Worm (Caenorhabditis elegans) whole organism, L1 larva: Measurements from ENCODE around the gene tftc-1.

Source experiments
- alr-1 ChIP-seq: fragments of 200-800 bp; sonication (Bioruptor generic); optimal IDR thresholded peaks from 2 replicates; lab custom pipeline; 2018; ENCODE audit warnings: borderline replicate concordance, mild to moderate bottlenecking, missing genetic modification characterization, missing compliant biosample characterization
- aly-2 ChIP-seq: fragments of 150-350 bp; optimal IDR thresholded peaks from 2 replicates; lab custom pipeline; 2014; ENCODE audit warnings: missing biosample characterization, missing genetic modification characterization
- ama-1 ChIP-seq: fragments of 150-350 bp; optimal IDR thresholded peaks from 2 replicates; lab custom pipeline; 2014
- ceh-63 ChIP-seq: fragments of 200-800 bp; sonication (Bioruptor generic); optimal IDR thresholded peaks from 2 replicates; lab custom pipeline; 2018; ENCODE audit warnings: mild to moderate bottlenecking, missing genetic modification characterization, missing compliant biosample characterization
- ceh-90 ChIP-seq: sonication (generic microtip); optimal IDR thresholded peaks from 2 replicates; lab custom pipeline; 2016; ENCODE audit warnings: missing genetic modification characterization, missing compliant biosample characterization
- ces-1 ChIP-seq: fragments of 150-350 bp; optimal IDR thresholded peaks from 2 replicates; lab custom pipeline; 2014; ENCODE audit warnings: missing biosample characterization, missing genetic modification reagents, missing genetic modification characterization
- dpl-1 ChIP-seq, 3 experiments: fragments of 150-350 bp in 2 of 3; sonication (generic microtip) in 1 of 3; optimal IDR thresholded peaks; 2 replicates each; lab custom pipeline; 2014 to 2017; ENCODE audit warnings: missing biosample characterization in 3 of 3, missing genetic modification characterization in 3 of 3, missing genetic modification reagents in 3 of 3
- dsc-1 ChIP-seq: sonication (generic microtip); optimal IDR thresholded peaks from 2 replicates; lab custom pipeline; 2016; ENCODE audit warnings: mild to moderate bottlenecking, missing genetic modification characterization, missing compliant biosample characterization
- efl-1 ChIP-seq, 4 experiments: fragments of 150-350 bp; optimal IDR thresholded peaks in 3 of 4; peaks in 1 of 4; 1 replicate in 1 of 4; 2 replicates in 3 of 4; lab custom pipeline; 2014; ENCODE audit warnings: missing biosample characterization in 2 of 4, missing genetic modification characterization in 2 of 4, missing genetic modification reagents in 2 of 4
- egl-13 ChIP-seq: sonication (generic microtip); optimal IDR thresholded peaks from 2 replicates; lab custom pipeline; 2016; ENCODE audit warnings: missing genotype, missing genetic modification reagents, missing genetic modification characterization, missing compliant biosample characterization
- egl-27 ChIP-seq, 2 experiments: fragments of 150-350 bp in 1 of 2; sonication (generic microtip); optimal IDR thresholded peaks; 3 replicates each; lab custom pipeline; 2017 to 2018; ENCODE audit warnings: missing biosample characterization in 2 of 2, missing genetic modification characterization in 2 of 2, missing genetic modification reagents in 2 of 2
- ets-5 ChIP-seq: fragments of 200-800 bp; sonication (Bioruptor generic); IDR thresholded peaks from 2 replicates; pipeline ENCODE4 v1.3.6; 2022; ENCODE audit warnings: missing genetic modification characterization, missing compliant biosample characterization
- fkh-10 ChIP-seq: sonication (generic microtip); optimal IDR thresholded peaks from 2 replicates; lab custom pipeline; 2017; ENCODE audit warnings: missing biosample characterization, missing genetic modification reagents, missing genetic modification characterization
- fkh-4 ChIP-seq: sonication (generic microtip); optimal IDR thresholded peaks from 2 replicates; lab custom pipeline; 2016; ENCODE audit warnings: missing compliant biosample characterization, missing genetic modification characterization, borderline replicate concordance
- fkh-8 ChIP-seq: sonication (generic microtip); optimal IDR thresholded peaks from 2 replicates; lab custom pipeline; 2016; ENCODE audit warnings: mild to moderate bottlenecking, missing genetic modification characterization, missing compliant biosample characterization
- fos-1 ChIP-seq: fragments of 150-350 bp; optimal IDR thresholded peaks from 2 replicates; lab custom pipeline; 2014; ENCODE audit warnings: missing biosample characterization, missing genetic modification characterization
- hpl-2 ChIP-seq: fragments of 150-350 bp; optimal IDR thresholded peaks from 2 replicates; lab custom pipeline; 2014; ENCODE audit warnings: missing biosample characterization, missing genetic modification reagents, missing genetic modification characterization
- lin-14 ChIP-seq: fragments of 200-800 bp; sonication (Bioruptor generic); optimal IDR thresholded peaks from 2 replicates; lab custom pipeline; 2018; ENCODE audit warnings: mild to moderate bottlenecking, missing genetic modification characterization, moderate library complexity, missing compliant biosample characterization
- lin-15B ChIP-seq: fragments of 150-350 bp; sonication (generic microtip); optimal IDR thresholded peaks from 3 replicates; lab custom pipeline; 2014; ENCODE audit warnings: missing biosample characterization, missing genetic modification characterization
- lin-35 ChIP-seq, 2 experiments: fragments of 150-350 bp; optimal IDR thresholded peaks; 2 replicates each; lab custom pipeline; 2014; ENCODE audit warnings: missing biosample characterization in 2 of 2, missing genetic modification characterization in 2 of 2, missing genetic modification reagents in 2 of 2
- lin-39 ChIP-seq: fragments of 150-350 bp; optimal IDR thresholded peaks from 2 replicates; lab custom pipeline; 2014; ENCODE audit warnings: missing biosample characterization, missing genetic modification reagents, missing genetic modification characterization
- mab-9 ChIP-seq: fragments of 200-800 bp; sonication (Bioruptor generic); IDR thresholded peaks from 2 replicates; pipeline ENCODE4 v1.3.6; 2022; ENCODE audit warnings: missing genetic modification reagents, missing genetic modification characterization, missing compliant biosample characterization
- nhr-11 ChIP-seq: fragments of 150-350 bp; optimal IDR thresholded peaks from 2 replicates; lab custom pipeline; 2014; ENCODE audit warnings: missing biosample characterization, missing genetic modification characterization
- nhr-12 ChIP-seq: sonication (generic microtip); optimal IDR thresholded peaks from 2 replicates; lab custom pipeline; 2017; ENCODE audit warnings: missing biosample characterization, missing genetic modification characterization
- nhr-19 ChIP-seq: fragments of 200-800 bp; sonication (Bioruptor generic); conservative IDR thresholded peaks from 2 replicates; pipeline ENCODE4 v1.3.6; 2022; ENCODE audit warnings: missing genetic modification characterization, missing compliant biosample characterization
- nhr-20 ChIP-seq: sonication (generic microtip); optimal IDR thresholded peaks from 2 replicates; lab custom pipeline; 2016; ENCODE audit warnings: mild to moderate bottlenecking, missing genetic modification characterization, missing compliant biosample characterization
- nhr-28 ChIP-seq: fragments of 150-350 bp; optimal IDR thresholded peaks from 2 replicates; lab custom pipeline; 2014; ENCODE audit warnings: missing biosample characterization, missing genetic modification characterization
- nhr-47 ChIP-seq: sonication (generic microtip); optimal IDR thresholded peaks from 2 replicates; lab custom pipeline; 2016; ENCODE audit warnings: mild to moderate bottlenecking, missing genetic modification characterization, moderate library complexity, missing compliant biosample characterization
- nhr-71 ChIP-seq: sonication (generic microtip); optimal IDR thresholded peaks from 2 replicates; lab custom pipeline; 2016; ENCODE audit warnings: mild to moderate bottlenecking, missing genetic modification characterization, moderate library complexity, missing compliant biosample characterization
- nhr-76 ChIP-seq: sonication (generic microtip); optimal IDR thresholded peaks from 2 replicates; lab custom pipeline; 2017; ENCODE audit warnings: missing biosample characterization, missing genetic modification characterization
- nhr-77 ChIP-seq: fragments of 150-350 bp; optimal IDR thresholded peaks from 2 replicates; lab custom pipeline; 2014; ENCODE audit warnings: missing biosample characterization, missing genetic modification characterization
- nhr-84 ChIP-seq: sonication (generic microtip); optimal IDR thresholded peaks from 2 replicates; lab custom pipeline; 2017; ENCODE audit warnings: missing biosample characterization, missing genetic modification characterization
- nhr-90 ChIP-seq: sonication (generic microtip); optimal IDR thresholded peaks from 2 replicates; lab custom pipeline; 2016; ENCODE audit warnings: mild to moderate bottlenecking, missing genetic modification characterization, missing compliant biosample characterization; ENCODE audit not compliant: poor library complexity
- pag-3 ChIP-seq: sonication (generic microtip); optimal IDR thresholded peaks from 2 replicates; lab custom pipeline; 2017; ENCODE audit warnings: missing genetic modification characterization, mild to moderate bottlenecking, missing compliant biosample characterization, antibody characterized with exemption, borderline replicate concordance; ENCODE audit not compliant: insufficient read depth
- pax-3 ChIP-seq: fragments of 200-800 bp; sonication (Bioruptor generic); optimal IDR thresholded peaks from 2 replicates; lab custom pipeline; 2018; ENCODE audit warnings: mild to moderate bottlenecking, missing genetic modification characterization, moderate library complexity, missing compliant biosample characterization
- rnt-1 ChIP-seq: sonication (generic microtip); optimal IDR thresholded peaks from 2 replicates; lab custom pipeline; 2016; ENCODE audit warnings: mild to moderate bottlenecking, missing genetic modification characterization, moderate library complexity, missing compliant biosample characterization
- skn-1 ChIP-seq: fragments of 150-350 bp; optimal IDR thresholded peaks from 2 replicates; lab custom pipeline; 2014; ENCODE audit warnings: missing biosample characterization, missing genetic modification characterization
- sox-4 ChIP-seq: sonication (generic microtip); optimal IDR thresholded peaks from 2 replicates; lab custom pipeline; 2016; ENCODE audit warnings: missing genetic modification characterization, missing compliant biosample characterization
- sptf-1 ChIP-seq: fragments of 150-350 bp; optimal IDR thresholded peaks from 2 replicates; lab custom pipeline; 2014; ENCODE audit warnings: missing biosample characterization, missing genetic modification characterization
- sup-37 ChIP-seq: fragments of 200-800 bp; sonication (Bioruptor generic); optimal IDR thresholded peaks from 2 replicates; lab custom pipeline; 2018; ENCODE audit warnings: mild to moderate bottlenecking, missing genetic modification characterization, missing compliant biosample characterization
- swsn-7 ChIP-seq: sonication (generic microtip); optimal IDR thresholded peaks from 2 replicates; lab custom pipeline; 2016; ENCODE audit warnings: missing genetic modification characterization, missing compliant biosample characterization
- tbx-2 ChIP-seq: sonication (generic microtip); optimal IDR thresholded peaks from 2 replicates; lab custom pipeline; 2016; ENCODE audit warnings: missing genetic modification characterization, missing compliant biosample characterization
- unc-30 ChIP-seq: sonication (generic microtip); optimal IDR thresholded peaks from 2 replicates; lab custom pipeline; 2017; ENCODE audit warnings: missing biosample characterization, missing genetic modification characterization
- unc-86 ChIP-seq: sonication (generic microtip); optimal IDR thresholded peaks from 2 replicates; lab custom pipeline; 2016; ENCODE audit warnings: missing genetic modification characterization, missing compliant biosample characterization
- unc-98 ChIP-seq: fragments of 200-800 bp; sonication (Bioruptor generic); IDR thresholded peaks from 2 replicates; pipeline ENCODE4 v1.3.6; 2022; ENCODE audit warnings: missing genetic modification characterization, missing compliant biosample characterization
- vab-15 ChIP-seq: sonication (generic microtip); optimal IDR thresholded peaks from 2 replicates; lab custom pipeline; 2017; ENCODE audit warnings: missing genotype, mild to moderate bottlenecking, missing genetic modification characterization, missing compliant biosample characterization
- ztf-11 ChIP-seq, 2 experiments: sonication (generic microtip); optimal IDR thresholded peaks; 2 replicates each; lab custom pipeline; 2016 to 2017; ENCODE audit warnings: missing genetic modification characterization in 2 of 2, missing biosample characterization in 1 of 2, missing compliant biosample characterization in 1 of 2

The tftc-1 gene

ce11 chrIV:2315545-2315995, 33.5 kb upstream of the tftc-1 start, which contains the start of gene vha-3:
TSS of gene vha-3 (minus strand) at chrIV:2315945.
- TF ChIP-seq ztf-11 (tag; optimal IDR thresholded peaks at IDR 0.05; lab: Kevin White, UChicago) (peak in 1 of 2 experiments; percentile 7), fos-1 (tag; lab: Kevin White, UChicago) (no peak), mab-9 (no peak), pag-3 (tag; lab: Kevin White, UChicago) (no peak), sox-4 (tag; lab: Kevin White, UChicago) (no peak), efl-1 (optimal IDR thresholded peaks at IDR 0.05; lab: Kevin White, UChicago) (no peak), efl-1 (GFP tag; optimal IDR thresholded peaks at IDR 0.05 in 1 of 2; lab: Kevin White, UChicago) (peak in 1 of 2 experiments; percentile 4)

ce11 chrIV:2316273-2316672, 32.8 kb upstream of the tftc-1 start, which contains the start of gene Y38F2AL.12:
TSS of gene Y38F2AL.12 (plus strand) at chrIV:2316573.
- TF ChIP-seq nhr-11 (tag; lab: Kevin White, UChicago): no peak
- no peak for TF ChIP-seq efl-1 (optimal IDR thresholded peaks at IDR 0.05; lab: Kevin White, UChicago)
- peak in 1 of 2 experiments; percentile 28 for TF ChIP-seq efl-1 (GFP tag; optimal IDR thresholded peaks at IDR 0.05 in 1 of 2; lab: Kevin White, UChicago)
- TF ChIP-seq, all 84 proteins: peak for 1

- TF ChIP-seq fkh-10 (GFP tag; lab: Kevin White, UChicago) (no peak), hpl-2 (GFP tag; lab: Kevin White, UChicago) (no peak), ces-1 (GFP tag; lab: Kevin White, UChicago) (no peak), nhr-47 (tag; lab: Kevin White, UChicago) (peak; percentile 43), nhr-20 (peak; percentile 52), swsn-7 (tag; lab: Kevin White, UChicago) (peak; percentile 31), lin-39 (tag; lab: Kevin White, UChicago) (no peak), egl-13 (no peak), fkh-8 (tag; lab: Kevin White, UChicago) (no peak), aly-2 (tag; lab: Kevin White, UChicago) (no peak), egl-27 (tag; optimal IDR thresholded peaks at IDR 0.05; lab: Kevin White, UChicago) (no peak), sptf-1 (tag; lab: Kevin White, UChicago) (no peak), efl-1 (optimal IDR thresholded peaks at IDR 0.05; lab: Kevin White, UChicago) (peak; percentile 74 to 80), efl-1 (GFP tag; optimal IDR thresholded peaks at IDR 0.05 in 1 of 2; lab: Kevin White, UChicago) (peak; percentile 79 to 97), nhr-76 (tag; lab: Kevin White, UChicago) (no peak), nhr-71 (tag; lab: Kevin White, UChicago) (peak; percentile 74), lin-35 (GFP tag; optimal IDR thresholded peaks at IDR 0.05; lab: Kevin White, UChicago) (peak; percentile 81 to 92), lin-15B (peak; percentile 79), ets-5 (GFP tag; lab: Robert Waterston, UW) (no peak), pax-3 (no peak), nhr-90 (no peak), skn-1 (tag; lab: Kevin White, UChicago) (no peak), ama-1 (lab: Kevin White, UChicago) (no peak), tbx-2 (peak; percentile 22), alr-1 (tag; lab: Kevin White, UChicago) (no peak), ceh-63 (GFP tag; lab: Kevin White, UChicago) (no peak), ceh-90 (tag; lab: Kevin White, UChicago) (no peak), mab-9 (no peak), rnt-1 (tag; lab: Kevin White, UChicago) (peak; percentile 41), nhr-19 (no peak), dpl-1 (GFP tag; optimal IDR thresholded peaks at IDR 0.05; lab: Kevin White, UChicago) (peak; percentile 53 to 81 (median 75)), dsc-1 (tag; lab: Kevin White, UChicago) (no peak), vab-15 (no peak), nhr-28 (no peak), lin-14 (GFP tag; lab: Kevin White, UChicago) (peak; percentile 83), sup-37 (GFP tag; lab: Kevin White, UChicago) (no peak), unc-98 (GFP tag; lab: Robert Waterston, UW) (no peak), unc-30 (tag; lab: Kevin White, UChicago) (no peak), fkh-4 (no peak), nhr-84 (no peak), nhr-12 (tag; lab: Kevin White, UChicago) (no peak), unc-86 (tag; lab: Kevin White, UChicago) (no peak), nhr-77 (tag; lab: Kevin White, UChicago) (no peak)
Observed at ce11 chrIV:2316796-2317195, 32.3 kb upstream of the tftc-1 start.
